Fruit fly (Drosophila melanogaster) whole organism, prepupa: ENCODE results near the gene Patr-1.

Experiments
- Blimp-1 ChIP-seq: fragments of 200-800 bp; sonication (Bioruptor generic); optimal IDR thresholded peaks from 3 replicates; lab custom pipeline; 2017; ENCODE audit warnings: missing biosample characterization, missing genetic modification characterization, mild to moderate bottlenecking, moderate library complexity, missing genetic modification reagents
- CG11762 ChIP-seq: fragments of 200-800 bp; sonication (Bioruptor generic); optimal IDR thresholded peaks from 3 replicates; lab custom pipeline; 2016; ENCODE audit warnings: missing biosample characterization, missing genetic modification characterization; ENCODE audit not compliant: insufficient read depth
- CG11902 ChIP-seq: fragments of 200-800 bp; sonication (Bioruptor generic); optimal IDR thresholded peaks from 3 replicates; lab custom pipeline; 2016; ENCODE audit warnings: missing biosample characterization, missing genetic modification characterization
- CG16779 ChIP-seq: fragments of 200-800 bp; sonication (Bioruptor generic); optimal IDR thresholded peaks from 3 replicates; lab custom pipeline; 2017; ENCODE audit warnings: missing biosample characterization, mild to moderate bottlenecking, missing genetic modification characterization
- CG6854 ChIP-seq: fragments of 200-800 bp; sonication (Bioruptor generic); optimal IDR thresholded peaks from 2 replicates; lab custom pipeline; 2017; ENCODE audit warnings: missing biosample characterization, mild to moderate bottlenecking, missing genetic modification characterization
- Eip78C ChIP-seq: fragments of 200-800 bp; sonication (Bioruptor generic); peaks from one replicate; lab custom pipeline; 2016; ENCODE audit warnings: missing biosample characterization, missing genetic modification characterization
- Ets96B ChIP-seq: fragments of 200-800 bp; optimal IDR thresholded peaks from 2 replicates; lab custom pipeline; 2019; ENCODE audit warnings: missing biosample characterization, mild to moderate bottlenecking, missing genetic modification characterization, moderate library complexity
- Gug ChIP-seq: fragments of 200-800 bp; sonication (Bioruptor generic); IDR thresholded peaks from 2 replicates; pipeline ENCODE4 v1.3.6; 2022; ENCODE audit warnings: missing biosample characterization, missing genetic modification characterization
- Hr39 ChIP-seq: fragments of 200-800 bp; sonication (Bioruptor generic); optimal IDR thresholded peaks from 2 replicates; lab custom pipeline; 2016; ENCODE audit warnings: missing biosample characterization, missing genetic modification characterization
- Sox14 ChIP-seq: fragments of 200-800 bp; sonication (Bioruptor generic); optimal IDR thresholded peaks from 3 replicates; lab custom pipeline; 2016; ENCODE audit warnings: missing biosample characterization, missing genetic modification characterization
- dsx ChIP-seq: fragments of 200-800 bp; optimal IDR thresholded peaks from 3 replicates; lab custom pipeline; 2019; ENCODE audit warnings: missing biosample characterization, mild to moderate bottlenecking, missing genetic modification characterization, moderate library complexity; ENCODE audit not compliant: poor library complexity, severe bottlenecking
- lz ChIP-seq: fragments of 200-800 bp; sonication (Bioruptor generic); optimal IDR thresholded peaks from 3 replicates; lab custom pipeline; 2016; ENCODE audit warnings: missing biosample characterization, missing genetic modification characterization
- net ChIP-seq: fragments of 200-800 bp; sonication (Bioruptor generic); optimal IDR thresholded peaks from 3 replicates; lab custom pipeline; 2016; ENCODE audit warnings: missing biosample characterization, missing genetic modification characterization
- topi ChIP-seq: fragments of 200-800 bp; sonication (Bioruptor generic); optimal IDR thresholded peaks from 3 replicates; lab custom pipeline; 2016; ENCODE audit warnings: missing biosample characterization, missing genetic modification characterization

DNA sequence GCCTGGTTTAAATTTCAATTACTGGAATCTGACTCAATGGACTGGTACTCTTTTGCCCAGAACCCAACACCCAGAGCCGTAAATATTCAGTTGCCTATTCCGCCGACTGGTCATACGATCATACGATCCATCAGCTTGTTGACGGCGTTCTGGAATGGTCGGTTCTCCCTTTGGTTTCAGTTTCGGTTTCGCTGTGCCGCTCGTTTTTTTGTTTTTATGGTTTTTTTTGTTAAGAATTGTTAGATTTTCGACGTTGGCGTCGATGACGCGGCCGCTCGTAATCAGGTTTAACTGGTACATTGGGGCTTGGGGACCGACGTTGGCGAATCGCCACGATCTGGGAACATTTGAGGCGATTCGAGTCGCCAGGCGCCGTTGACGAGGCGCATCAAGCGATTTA lies 19.3 kb downstream of the Patr-1 start:
- no peak for TF ChIP-seq net
- no peak for TF ChIP-seq Ets96B (tag; lab: Kevin White, UChicago)
- no peak for TF ChIP-seq Gug (GFP tag; lab: Robert Waterston, UW)
- no peak for TF ChIP-seq CG6854 (GFP tag; lab: Kevin White, UChicago)
- TF ChIP-seq Sox14 (GFP tag; lab: Kevin White, UChicago), result no peak
- TF ChIP-seq Eip78C (GFP tag; lab: Kevin White, UChicago), result no peak
- no peak for TF ChIP-seq Blimp-1
- no peak for TF ChIP-seq CG16779 (tag; lab: Kevin White, UChicago)
- TF ChIP-seq lz (GFP tag; lab: Kevin White, UChicago), result no peak
- no peak for TF ChIP-seq topi (GFP tag; lab: Kevin White, UChicago)
- no peak for TF ChIP-seq Hr39 (GFP tag; lab: Kevin White, UChicago)
- no peak for TF ChIP-seq CG11902 (GFP tag; lab: Kevin White, UChicago)
- no peak for TF ChIP-seq CG11762 (GFP tag; lab: Kevin White, UChicago)
- no peak for TF ChIP-seq dsx (GFP tag; lab: Kevin White, UChicago)
